Worm (Caenorhabditis elegans): ENCODE data around the gene ser-1.

ser-1 gene

DNA sequence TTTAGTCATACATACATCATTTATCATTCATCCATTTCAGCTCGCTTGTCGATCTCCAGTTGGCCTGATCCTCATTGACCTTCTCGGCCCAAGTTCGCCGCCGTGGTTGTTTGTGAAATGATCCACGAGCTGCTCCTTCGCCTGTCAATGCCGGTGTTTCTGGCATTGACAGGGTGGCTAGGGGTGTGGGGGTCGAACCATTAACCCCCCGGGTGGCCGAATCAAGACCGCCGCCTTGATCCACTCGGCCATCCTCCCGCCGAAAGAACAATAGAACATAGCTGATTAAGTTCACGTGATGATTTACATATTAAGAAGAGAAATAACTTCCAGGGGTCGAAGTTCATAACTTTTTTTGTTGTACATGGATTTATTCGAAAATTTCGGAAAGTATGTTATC is 22.9 kb downstream of the ser-1 start, which contains the start of gene F59C12.4 (continued):
- TF ChIP-seq pbrm-1 (GFP tag; IDR thresholded peaks at IDR 0.05) (0 out of 2 replicates have a peak, but pooled peaks have one; percentile 14), bed-2 (GFP tag; IDR thresholded peaks at IDR 0.05) (no peak), rpc-1 (optimal IDR thresholded peaks at IDR 0.05) (no peak), rpc-1 (tag; optimal IDR thresholded peaks at IDR 0.05) (peak; percentile 59), sea-2 (GFP tag; IDR thresholded peaks at IDR 0.05) (no peak), rcor-1 (GFP tag; IDR thresholded peaks at IDR 0.05) (0 out of 2 replicates have a peak, but pooled peaks have one; percentile 19), atf-7 (tag; optimal IDR thresholded peaks at IDR 0.05) (no peak), ceh-100 (GFP tag; IDR thresholded peaks at IDR 0.05) (no peak), unc-62 (GFP tag; optimal IDR thresholded peaks at IDR 0.05) (no peak), B0261.1 (tag; optimal IDR thresholded peaks at IDR 0.05) (peak; percentile 23), hlh-12 (tag; optimal IDR thresholded peaks at IDR 0.05) (no peak), lin-40 (tag; optimal IDR thresholded peaks at IDR 0.05) (no peak), zfh-2 (GFP tag; conservative IDR thresholded peaks at IDR 0.05) (peak; percentile 84)

DNA sequence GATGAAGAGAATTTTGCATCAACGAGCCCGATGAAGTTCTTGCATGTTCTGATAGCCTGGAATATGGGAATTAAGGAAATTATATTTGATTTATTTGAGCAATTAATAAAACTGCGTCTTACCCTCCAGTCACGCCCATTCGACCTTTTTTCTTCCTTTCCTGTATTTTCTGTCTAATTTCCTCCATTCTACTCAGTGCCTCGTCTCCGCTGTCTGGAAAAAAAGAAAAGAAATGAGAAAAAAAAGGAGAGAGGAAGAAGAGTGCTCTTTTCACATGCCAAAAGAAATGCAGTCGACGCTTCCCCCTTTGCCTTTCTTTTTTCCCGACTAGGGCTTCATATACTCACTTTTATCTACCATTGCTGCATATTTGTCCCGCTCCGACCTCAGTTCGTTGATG is 24.6 kb downstream of the ser-1 start:
- TF ChIP-seq C06A6.2 (GFP tag; conservative IDR thresholded peaks at IDR 0.05) (no peak), cebp-2 (GFP tag; IDR thresholded peaks at IDR 0.05) (no peak), athp-1 (tag; optimal IDR thresholded peaks at IDR 0.05) (no peak), ceh-100 (GFP tag; IDR thresholded peaks at IDR 0.05) (no peak), nhr-120 (GFP tag; IDR thresholded peaks at IDR 0.05) (no peak), hlh-12 (tag; optimal IDR thresholded peaks at IDR 0.05) (no peak)

DNA sequence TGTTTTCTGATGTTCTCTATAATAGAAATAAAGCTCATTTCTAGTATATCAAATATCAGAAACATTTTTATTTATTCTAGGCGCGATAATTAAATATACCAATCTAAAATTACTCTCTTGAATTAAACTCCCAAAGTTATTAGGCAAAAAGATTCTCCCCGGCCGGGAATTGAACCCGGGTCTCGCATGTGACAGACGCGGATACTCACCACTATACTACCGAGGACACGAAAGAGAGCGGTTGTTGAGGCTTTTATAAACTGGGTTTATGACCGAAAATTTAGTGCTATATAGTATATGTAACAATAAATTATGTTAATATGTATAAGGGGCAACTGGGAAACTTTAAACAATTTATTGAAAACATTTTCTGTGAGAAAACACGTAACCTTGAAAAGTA is 25.0 kb downstream of the ser-1 start:
- peak; percentile 60 for TF ChIP-seq mes-4 (tag; optimal IDR thresholded peaks at IDR 0.05)
- peak; percentile 44 for TF ChIP-seq F23B12.7 (tag; optimal IDR thresholded peaks at IDR 0.05; ENCODE audit: insufficient read depth)
- no peak for TF ChIP-seq ztf-3 (GFP tag; optimal IDR thresholded peaks at IDR 0.05)
- TF ChIP-seq pbrm-1 (GFP tag; IDR thresholded peaks at IDR 0.05), result peak; percentile 77
- no peak for TF ChIP-seq aptf-2 (GFP tag; conservative IDR thresholded peaks at IDR 0.05)
- TF ChIP-seq ZK185.1 (tag; optimal IDR thresholded peaks at IDR 0.05; ENCODE audit: poor library complexity, severe bottlenecking), result peak; percentile 69
- 0 out of 2 replicates have a peak, but pooled peaks have one; percentile 21 for TF ChIP-seq Y53G8AR.9 (GFP tag; conservative IDR thresholded peaks at IDR 0.05)
- no peak for TF ChIP-seq ceh-91 (GFP tag; IDR thresholded peaks at IDR 0.05)
- TF ChIP-seq nhr-80 (tag; optimal IDR thresholded peaks at IDR 0.05), result peak; percentile 27
- no peak for TF ChIP-seq dpl-1 (GFP tag; optimal IDR thresholded peaks at IDR 0.05)
- TF ChIP-seq efl-1 (GFP tag; optimal IDR thresholded peaks at IDR 0.05), result no peak
- TF ChIP-seq ekl-4 (GFP tag; IDR thresholded peaks at IDR 0.05), result peak; percentile 53; the same call in 1 of the 2 replicates
- TF ChIP-seq F33H1.4 (GFP tag; IDR thresholded peaks at IDR 0.05), result no peak
- TF ChIP-seq bed-1 (GFP tag; IDR thresholded peaks at IDR 0.05), result no peak
- no peak for TF ChIP-seq nfya-1 (tag; optimal IDR thresholded peaks at IDR 0.05; ENCODE audit: borderline replicate concordance, insufficient read depth)
- TF ChIP-seq pha-4 (tag; optimal IDR thresholded peaks at IDR 0.05), result no peak
- no peak for TF ChIP-seq F10E7.11 (tag; optimal IDR thresholded peaks at IDR 0.05)
- peak; percentile 50 for TF ChIP-seq unc-130 (GFP tag; optimal IDR thresholded peaks at IDR 0.05)
- TF ChIP-seq madf-8 (GFP tag; conservative IDR thresholded peaks at IDR 0.05), result no peak
- no peak for TF ChIP-seq K11D2.4 (GFP tag; IDR thresholded peaks at IDR 0.05)
- TF ChIP-seq F57C9.4 (tag; optimal IDR thresholded peaks at IDR 0.05), result no peak
- no peak for TF ChIP-seq K12H6.12 (tag; optimal IDR thresholded peaks at IDR 0.05)
- TF ChIP-seq Y56A3A.18 (GFP tag; IDR thresholded peaks at IDR 0.05), result peak; percentile 72; the same call in 1 of the 2 replicates
- peak; percentile 67 for TF ChIP-seq ztf-18 (tag; optimal IDR thresholded peaks at IDR 0.05)
- TF ChIP-seq lsl-1 (GFP tag; optimal IDR thresholded peaks at IDR 0.05), result no peak
- TF ChIP-seq Y67H2A.10 (GFP tag; conservative IDR thresholded peaks at IDR 0.05), result no peak
- TF ChIP-seq aptf-3 (GFP tag; IDR thresholded peaks at IDR 0.05), result no peak
- TF ChIP-seq ceh-40 (GFP tag; IDR thresholded peaks at IDR 0.05), result no peak
- no peak for TF ChIP-seq cebp-1 (GFP tag; IDR thresholded peaks at IDR 0.05)
- peak; percentile 60 for TF ChIP-seq cebp-1 (tag; optimal IDR thresholded peaks at IDR 0.05)
- TF ChIP-seq attf-5 (GFP tag; optimal IDR thresholded peaks at IDR 0.05), result peak; percentile 50
- peak; percentile 89 for TF ChIP-seq lin-26 (GFP tag; IDR thresholded peaks at IDR 0.05)

Data from whole organism, young adult.